Fruit fly (Drosophila melanogaster) Kc167 (cell line): ENCODE data around the gene Ero1L.

Source experiments
- Myc ChIP-seq: fragments of >200 bp; optimal IDR thresholded peaks from 2 replicates; lab custom pipeline; 2017; ENCODE audit warnings: missing external identifiers
- Sin3A ChIP-seq: fragments of >200 bp; optimal IDR thresholded peaks from 2 replicates; lab custom pipeline; 2018; ENCODE audit warnings: missing external identifiers
- h ChIP-seq: fragments of >200 bp; optimal IDR thresholded peaks from 3 replicates; lab custom pipeline; 2018; ENCODE audit warnings: missing external identifiers
- psq ChIP-seq: fragments of >200 bp; optimal IDR thresholded peaks from 2 replicates; lab custom pipeline; 2017; ENCODE audit warnings: missing external identifiers
- ttk ChIP-seq: sonication (Bioruptor generic); optimal IDR thresholded peaks from 2 replicates; lab custom pipeline; 2017; ENCODE audit warnings: missing external identifiers

DNA sequence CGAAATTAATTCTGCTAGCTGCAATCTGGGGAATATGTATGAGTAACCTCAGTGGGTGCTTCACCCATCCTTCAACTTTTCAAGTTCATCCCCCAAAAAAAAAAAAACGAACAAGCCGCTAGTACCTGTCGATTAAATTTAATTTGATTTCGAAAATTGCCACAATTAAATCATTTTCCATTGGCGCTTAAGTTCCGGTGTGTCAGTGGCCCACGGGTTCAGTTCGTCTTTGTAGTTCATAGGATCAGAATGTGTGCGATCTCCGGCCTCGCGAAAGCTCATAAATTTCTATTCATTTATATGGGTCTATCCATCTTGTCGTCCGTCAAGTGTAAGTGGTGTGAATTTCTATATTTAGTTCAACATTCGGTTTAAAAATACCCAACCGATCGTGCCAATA lies 28.1 kb upstream of the Ero1L start, which contains the start of gene CG32260:
- no peak for TF ChIP-seq psq (lab: Kevin White, UChicago)
- no peak for TF ChIP-seq ttk
- TF ChIP-seq h (lab: Kevin White, UChicago) = no peak
- TF ChIP-seq Myc (lab: Kevin White, UChicago) = no peak
- no peak for TF ChIP-seq Sin3A
